Worm (Caenorhabditis elegans): ENCODE data around the gene srg-17.

The srg-17 gene

DNA sequence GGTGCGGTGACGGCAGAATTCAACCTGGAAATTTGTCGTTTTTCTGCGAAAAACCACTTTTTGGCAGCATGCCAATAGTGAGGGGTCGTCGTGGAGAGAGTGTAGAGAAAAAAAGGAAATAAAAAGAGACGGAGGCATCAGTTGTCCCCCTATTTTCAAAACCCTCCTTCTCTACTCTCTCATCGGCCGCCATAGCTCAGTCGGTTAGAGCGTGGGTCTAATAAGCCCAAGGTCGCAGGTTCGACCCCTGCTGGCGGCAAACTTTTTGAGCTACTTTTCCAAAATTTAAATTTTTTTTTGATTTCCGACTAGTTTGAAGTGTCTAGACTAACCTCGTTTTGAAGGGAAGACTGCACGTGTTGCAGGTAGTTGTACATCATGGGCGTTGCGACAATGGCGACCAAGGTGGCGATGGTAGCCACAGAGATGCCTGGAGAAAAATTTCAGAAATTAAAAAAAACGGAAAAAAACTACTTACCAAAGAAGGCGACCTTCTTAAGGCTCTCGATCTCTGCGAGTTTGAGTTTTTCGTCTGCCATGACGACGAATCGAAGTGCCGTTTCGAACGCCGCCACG lies 21.1 kb downstream of the srg-17 start, which contains the start of gene col-85 (continued):
- peak; percentile 86 for TF ChIP-seq mcd-1 (GFP tag; IDR thresholded peaks at IDR 0.05)
- peak; percentile 68 for TF ChIP-seq F49E8.2 (tag; optimal IDR thresholded peaks at IDR 0.05; ENCODE audit: insufficient read depth)
- peak; percentile 65 for TF ChIP-seq hlh-12 (tag; optimal IDR thresholded peaks at IDR 0.05)
- TF ChIP-seq Y53F4B.3 (GFP tag; IDR thresholded peaks at IDR 0.05): no peak; the same call in 1 of the 2 replicates
- peak; percentile 49 for TF ChIP-seq T26A5.8 (tag; optimal IDR thresholded peaks at IDR 0.05)
- peak; percentile 78 for TF ChIP-seq lin-54 (GFP tag; optimal IDR thresholded peaks at IDR 0.05)
- peak; percentile 79 for TF ChIP-seq Y53G8AR.9 (GFP tag; conservative IDR thresholded peaks at IDR 0.05)
- TF ChIP-seq snpc-3.4 (tag; optimal IDR thresholded peaks at IDR 0.05): peak; percentile 92
- peak; percentile 77; the same call in 1 of the 2 replicates for TF ChIP-seq madf-3 (GFP tag; IDR thresholded peaks at IDR 0.05)
- no peak for TF ChIP-seq sea-2 (GFP tag; IDR thresholded peaks at IDR 0.05)
- TF ChIP-seq nhr-80 (tag; optimal IDR thresholded peaks at IDR 0.05): peak; percentile 39
- TF ChIP-seq mes-4 (tag; optimal IDR thresholded peaks at IDR 0.05): peak; percentile 45
- TF ChIP-seq ceh-58 (GFP tag; IDR thresholded peaks at IDR 0.05): peak; percentile 93
- TF ChIP-seq F57C9.4 (tag; optimal IDR thresholded peaks at IDR 0.05): no peak
- peak; percentile 42 for TF ChIP-seq sptf-2 (GFP tag; optimal IDR thresholded peaks at IDR 0.05)
- TF ChIP-seq T07F8.4 (tag; optimal IDR thresholded peaks at IDR 0.05): peak; percentile 85
- no peak for TF ChIP-seq ZK185.1 (tag; optimal IDR thresholded peaks at IDR 0.05; ENCODE audit: poor library complexity, severe bottlenecking)
- TF ChIP-seq pha-4 (tag; optimal IDR thresholded peaks at IDR 0.05): no peak
- TF ChIP-seq Y95B8A.8 (GFP tag; IDR thresholded peaks at IDR 0.05): 0 out of 2 replicates have a peak, but pooled peaks have one; percentile 65
- TF ChIP-seq nfya-2 (GFP tag; IDR thresholded peaks at IDR 0.05): 0 out of 2 replicates have a peak, but pooled peaks have one; percentile 41
- TF ChIP-seq ets-4 (GFP tag; optimal IDR thresholded peaks at IDR 0.05): no peak
- TF ChIP-seq snpc-1.3 (tag; optimal IDR thresholded peaks at IDR 0.05; ENCODE audit: insufficient read depth): peak; percentile 87
- peak; percentile 99 for TF ChIP-seq B0261.1 (tag; optimal IDR thresholded peaks at IDR 0.05)
- peak; percentile 43 for TF ChIP-seq F57A8.1 (GFP tag; optimal IDR thresholded peaks at IDR 0.05)
- TF ChIP-seq nfya-1 (tag; optimal IDR thresholded peaks at IDR 0.05; ENCODE audit: borderline replicate concordance, insufficient read depth): no peak
- peak; percentile 82 for TF ChIP-seq ceh-40 (GFP tag; IDR thresholded peaks at IDR 0.05)
- TF ChIP-seq mxl-1 (tag; optimal IDR thresholded peaks at IDR 0.05): peak; percentile 88
- TF ChIP-seq egl-18 (GFP tag; IDR thresholded peaks at IDR 0.05): 0 out of 2 replicates have a peak, but pooled peaks have one; percentile 50
- no peak for TF ChIP-seq ama-1 (optimal IDR thresholded peaks at IDR 0.05)
- TF ChIP-seq ama-1 (GFP tag; optimal IDR thresholded peaks at IDR 0.05): peak in 1 of 2 experiments; percentile 82
- TF ChIP-seq F10E7.11 (tag; optimal IDR thresholded peaks at IDR 0.05): peak; percentile 78
- TF ChIP-seq die-1 (tag; optimal IDR thresholded peaks at IDR 0.05): peak; percentile 87
- peak; percentile 84 for TF ChIP-seq attf-5 (GFP tag; optimal IDR thresholded peaks at IDR 0.05)
- peak; percentile 81 for TF ChIP-seq ztf-6 (GFP tag; IDR thresholded peaks at IDR 0.05)
- peak; percentile 90 for TF ChIP-seq snpc-1.1 (tag; optimal IDR thresholded peaks at IDR 0.05; ENCODE audit: insufficient read depth)
- TF ChIP-seq F22D6.2 (tag; optimal IDR thresholded peaks at IDR 0.05): peak; percentile 4
- TF ChIP-seq efl-1 (GFP tag; optimal IDR thresholded peaks at IDR 0.05): peak; percentile 26
- TF ChIP-seq dpl-1 (GFP tag; optimal IDR thresholded peaks at IDR 0.05): peak; percentile 24
- TF ChIP-seq atf-7 (tag; optimal IDR thresholded peaks at IDR 0.05): peak; percentile 67
- peak; percentile 55 for TF ChIP-seq ztf-3 (GFP tag; optimal IDR thresholded peaks at IDR 0.05)
- peak; percentile 80 for TF ChIP-seq ztf-26 (tag; optimal IDR thresholded peaks at IDR 0.05)
- TF ChIP-seq xnd-1 (tag; optimal IDR thresholded peaks at IDR 0.05): no peak
- TF ChIP-seq nfyb-1 (GFP tag; IDR thresholded peaks at IDR 0.05): peak; percentile 93
- TF ChIP-seq ceh-27 (GFP tag; optimal IDR thresholded peaks at IDR 0.05): peak; percentile 36
- peak; percentile 75 for TF ChIP-seq B0336.3 (GFP tag; IDR thresholded peaks at IDR 0.05)
- TF ChIP-seq C06A6.2 (GFP tag; conservative IDR thresholded peaks at IDR 0.05): 0 out of 2 replicates have a peak, but pooled peaks have one; percentile 35
- peak; percentile 42 for TF ChIP-seq nhr-179 (tag; optimal IDR thresholded peaks at IDR 0.05)
- no peak; the same call in 1 of the 2 replicates for TF ChIP-seq madf-8 (GFP tag; conservative IDR thresholded peaks at IDR 0.05)

Measured in whole organism, young adult.